Worm (Caenorhabditis elegans) whole organism, L3 larva: ENCODE results near the gene D1079.1.

Experiments used
- ZK546.5 ChIP-seq: sonication (generic microtip); optimal IDR thresholded peaks from 2 replicates; lab custom pipeline; 2017; ENCODE audit warnings: missing biosample characterization, missing genetic modification characterization
- aly-2 ChIP-seq: fragments of 150-350 bp; optimal IDR thresholded peaks from 2 replicates; lab custom pipeline; 2014; ENCODE audit warnings: missing biosample characterization, missing genetic modification characterization
- ama-1 ChIP-seq: fragments of 150-350 bp; optimal IDR thresholded peaks from 2 replicates; lab custom pipeline; 2018
- ceh-16 ChIP-seq: sonication (generic microtip); optimal IDR thresholded peaks from 2 replicates; lab custom pipeline; 2017; ENCODE audit warnings: missing biosample characterization, missing genetic modification characterization
- ceh-82 ChIP-seq: fragments of 150-350 bp; optimal IDR thresholded peaks from 2 replicates; lab custom pipeline; 2014; ENCODE audit warnings: missing biosample characterization, missing genetic modification characterization
- ceh-9 ChIP-seq: sonication (generic microtip); optimal IDR thresholded peaks from 2 replicates; lab custom pipeline; 2018; ENCODE audit warnings: missing biosample characterization, missing genetic modification characterization
- daf-12 ChIP-seq: fragments of 150-350 bp; optimal IDR thresholded peaks from 2 replicates; lab custom pipeline; 2014; ENCODE audit warnings: missing biosample characterization, missing genetic modification reagents, missing genetic modification characterization
- egl-27 ChIP-seq: sonication (generic microtip); optimal IDR thresholded peaks from 4 replicates; lab custom pipeline; 2017; ENCODE audit warnings: missing biosample characterization, missing genetic modification reagents, missing genetic modification characterization
- egl-5 ChIP-seq: fragments of 150-350 bp; optimal IDR thresholded peaks from 2 replicates; lab custom pipeline; 2017; ENCODE audit warnings: missing biosample characterization, missing genetic modification reagents, missing genetic modification characterization, inconsistent platforms
- elt-1 ChIP-seq: fragments of 150-350 bp; optimal IDR thresholded peaks from 2 replicates; lab custom pipeline; 2014; ENCODE audit warnings: missing biosample characterization, missing genetic modification characterization
- elt-2 ChIP-seq: sonication (generic microtip); optimal IDR thresholded peaks from 2 replicates; lab custom pipeline; 2016; ENCODE audit warnings: missing genetic modification reagents, mild to moderate bottlenecking, missing genetic modification characterization, missing compliant biosample characterization
- fkh-10 ChIP-seq: sonication (generic microtip); optimal IDR thresholded peaks from 2 replicates; lab custom pipeline; 2017; ENCODE audit warnings: missing biosample characterization, missing genetic modification reagents, missing genetic modification characterization
- fkh-2 ChIP-seq: fragments of 150-350 bp; optimal IDR thresholded peaks from 2 replicates; lab custom pipeline; 2014; ENCODE audit warnings: missing biosample characterization, missing genetic modification reagents, missing genetic modification characterization
- fos-1 ChIP-seq: fragments of 150-350 bp; optimal IDR thresholded peaks from 2 replicates; lab custom pipeline; 2014; ENCODE audit warnings: missing biosample characterization, missing genetic modification characterization
- hmg-11 ChIP-seq: sonication (generic microtip); optimal IDR thresholded peaks from 2 replicates; lab custom pipeline; 2016; ENCODE audit warnings: missing genetic modification characterization, missing compliant biosample characterization
- lin-15B ChIP-seq: fragments of 150-350 bp; optimal IDR thresholded peaks from 2 replicates; lab custom pipeline; 2014; ENCODE audit warnings: missing biosample characterization, missing genetic modification characterization
- lin-39 ChIP-seq: fragments of 150-350 bp; optimal IDR thresholded peaks from 2 replicates; lab custom pipeline; 2018; ENCODE audit warnings: missing biosample characterization, missing genetic modification reagents, missing genetic modification characterization
- lsy-12 ChIP-seq: sonication (generic microtip); optimal IDR thresholded peaks from 2 replicates; lab custom pipeline; 2016; ENCODE audit warnings: mild to moderate bottlenecking, missing genetic modification characterization, missing compliant biosample characterization
- mdl-1 ChIP-seq: fragments of 150-350 bp; optimal IDR thresholded peaks from 2 replicates; lab custom pipeline; 2014; ENCODE audit warnings: missing biosample characterization, missing genetic modification characterization
- mml-1 ChIP-seq: fragments of 150-350 bp; sonication (generic microtip); optimal IDR thresholded peaks from 3 replicates; lab custom pipeline; 2014; ENCODE audit warnings: missing biosample characterization, missing genetic modification characterization
- nfya-1 ChIP-seq: sonication (generic microtip); optimal IDR thresholded peaks from 2 replicates; lab custom pipeline; 2017; ENCODE audit warnings: missing genetic modification characterization, mild to moderate bottlenecking, missing compliant biosample characterization, antibody characterized with exemption, moderate library complexity; ENCODE audit not compliant: insufficient read depth
- nhr-11 ChIP-seq: fragments of 150-350 bp; optimal IDR thresholded peaks from 2 replicates; lab custom pipeline; 2014; ENCODE audit warnings: missing biosample characterization, missing genetic modification characterization
- nhr-12 ChIP-seq: fragments of 150-350 bp; optimal IDR thresholded peaks from 2 replicates; lab custom pipeline; 2014; ENCODE audit warnings: missing biosample characterization, missing genetic modification characterization
- nhr-23 ChIP-seq: fragments of 150-350 bp; optimal IDR thresholded peaks from 2 replicates; lab custom pipeline; 2014; ENCODE audit warnings: missing biosample characterization, missing genetic modification reagents, missing genetic modification characterization
- nhr-25 ChIP-seq: sonication (generic microtip); optimal IDR thresholded peaks from 2 replicates; lab custom pipeline; 2017; ENCODE audit warnings: missing biosample characterization, missing genetic modification characterization
- nhr-28 ChIP-seq: fragments of 150-350 bp; optimal IDR thresholded peaks from 2 replicates; lab custom pipeline; 2014; ENCODE audit warnings: missing biosample characterization, missing genetic modification characterization
- nhr-43 ChIP-seq: sonication (generic microtip); optimal IDR thresholded peaks from 2 replicates; lab custom pipeline; 2016; ENCODE audit warnings: mild to moderate bottlenecking, missing genetic modification characterization, missing compliant biosample characterization; ENCODE audit not compliant: poor library complexity, severe bottlenecking
- nhr-76 ChIP-seq: fragments of 150-350 bp; sonication (generic microtip); optimal IDR thresholded peaks from 5 replicates; lab custom pipeline; 2014; ENCODE audit warnings: missing biosample characterization, missing genetic modification characterization
- nhr-77 ChIP-seq: fragments of 150-350 bp; optimal IDR thresholded peaks from 2 replicates; lab custom pipeline; 2014; ENCODE audit warnings: missing biosample characterization, missing genetic modification characterization
- pha-4 ChIP-seq: fragments of 150-350 bp; optimal IDR thresholded peaks from 2 replicates; lab custom pipeline; 2014; ENCODE audit warnings: missing biosample characterization, missing genetic modification reagents, missing genetic modification characterization
- pqm-1 ChIP-seq: fragments of 150-350 bp; optimal IDR thresholded peaks from 2 replicates; lab custom pipeline; 2017; ENCODE audit warnings: missing biosample characterization, missing genetic modification characterization, inconsistent platforms
- sea-2 ChIP-seq: fragments of 150-350 bp; sonication (generic microtip); optimal IDR thresholded peaks from 4 replicates; lab custom pipeline; 2014; ENCODE audit warnings: missing biosample characterization, missing genetic modification reagents, missing genetic modification characterization
- skn-1 ChIP-seq: fragments of 150-350 bp; optimal IDR thresholded peaks from 2 replicates; lab custom pipeline; 2014; ENCODE audit warnings: missing biosample characterization, missing genetic modification characterization
- tbx-2 ChIP-seq: sonication (generic microtip); optimal IDR thresholded peaks from 2 replicates; lab custom pipeline; 2016; ENCODE audit warnings: mild to moderate bottlenecking, missing genetic modification characterization, missing compliant biosample characterization
- unc-62 ChIP-seq: fragments of 150-350 bp; sonication (generic microtip); optimal IDR thresholded peaks from 4 replicates; lab custom pipeline; 2014; ENCODE audit warnings: missing biosample characterization, missing genetic modification reagents, missing genetic modification characterization
- ztf-11 ChIP-seq: fragments of 150-350 bp; optimal IDR thresholded peaks from 2 replicates; lab custom pipeline; 2014; ENCODE audit warnings: missing biosample characterization, missing genetic modification characterization
- ztf-4 ChIP-seq: fragments of 150-350 bp; optimal IDR thresholded peaks from 2 replicates; lab custom pipeline; 2014; ENCODE audit warnings: missing biosample characterization, missing genetic modification characterization

Gene D1079.1

ce11 chrX:4426496-4426895, 23.5 kb downstream of the D1079.1 start:
- no peak for TF ChIP-seq nhr-28 (tag; lab: Kevin White, UChicago)
- no peak for TF ChIP-seq pqm-1 (tag; lab: Kevin White, UChicago)
- TF ChIP-seq mdl-1: no peak
- TF ChIP-seq daf-12 (tag; lab: Kevin White, UChicago): no peak
- no peak for TF ChIP-seq ceh-16
- TF ChIP-seq lin-15B (tag; lab: Kevin White, UChicago): no peak
- TF ChIP-seq pha-4: no peak
- TF ChIP-seq nhr-43 (tag; lab: Kevin White, UChicago): no peak
- no peak for TF ChIP-seq fos-1 (tag; lab: Kevin White, UChicago)
- no peak for TF ChIP-seq nfya-1
- no peak for TF ChIP-seq ceh-9 (tag; lab: Kevin White, UChicago)
- no peak for TF ChIP-seq aly-2 (tag; lab: Kevin White, UChicago)
- no peak for TF ChIP-seq ZK546.5
- TF ChIP-seq skn-1: no peak
- no peak for TF ChIP-seq egl-27

- TF ChIP-seq nhr-76 (tag; lab: Kevin White, UChicago): no peak
- no peak for TF ChIP-seq nfya-1
- no peak for TF ChIP-seq ama-1 (lab: Kevin White, UChicago)
- TF ChIP-seq lin-39 (tag; lab: Kevin White, UChicago): no peak
- no peak for TF ChIP-seq fkh-2 (tag; lab: Kevin White, UChicago)
- TF ChIP-seq egl-5 (tag; lab: Kevin White, UChicago): no peak
- TF ChIP-seq ceh-9 (tag; lab: Kevin White, UChicago): no peak
- TF ChIP-seq egl-27: no peak
- TF ChIP-seq nhr-25 (tag; lab: Kevin White, UChicago): no peak
- no peak for TF ChIP-seq mdl-1
- no peak for TF ChIP-seq ztf-4 (tag; lab: Kevin White, UChicago)
Observed at ce11 chrX:4427387-4427786, 24.4 kb downstream of the D1079.1 start.

- no peak for TF ChIP-seq ZK546.5
- TF ChIP-seq aly-2 (tag; lab: Kevin White, UChicago): no peak
- no peak for TF ChIP-seq ztf-11 (tag; lab: Kevin White, UChicago)
- TF ChIP-seq fkh-2 (tag; lab: Kevin White, UChicago): no peak
- no peak for TF ChIP-seq nhr-11 (tag; lab: Kevin White, UChicago)
- TF ChIP-seq unc-62 (GFP tag; lab: Kevin White, UChicago): no peak
- TF ChIP-seq nhr-77 (tag; lab: Kevin White, UChicago): no peak
- TF ChIP-seq ceh-9 (tag; lab: Kevin White, UChicago): no peak
- TF ChIP-seq lsy-12: no peak
- TF ChIP-seq elt-1: no peak
- TF ChIP-seq nhr-23 (tag; lab: Kevin White, UChicago): no peak
- no peak for TF ChIP-seq fos-1 (tag; lab: Kevin White, UChicago)
- no peak for TF ChIP-seq lin-15B (tag; lab: Kevin White, UChicago)
- TF ChIP-seq nhr-76 (tag; lab: Kevin White, UChicago): no peak
- no peak for TF ChIP-seq fkh-10
- no peak for TF ChIP-seq elt-2
- no peak for TF ChIP-seq egl-5 (tag; lab: Kevin White, UChicago)
Observed at ce11 chrX:4429364-4429763, 26.4 kb downstream of the D1079.1 start.

- TF ChIP-seq nhr-28 (tag; lab: Kevin White, UChicago): no peak
- peak; percentile 24 for TF ChIP-seq nfya-1
- no peak for TF ChIP-seq ama-1 (lab: Kevin White, UChicago)
- TF ChIP-seq mml-1 (tag; lab: Kevin White, UChicago): no peak
- peak; percentile 43 for TF ChIP-seq lin-39 (tag; lab: Kevin White, UChicago)
- no peak for TF ChIP-seq ceh-82 (tag; lab: Kevin White, UChicago)
- TF ChIP-seq tbx-2 (tag; lab: Kevin White, UChicago): no peak
- no peak for TF ChIP-seq ZK546.5
- TF ChIP-seq fkh-10: peak; percentile 57
- no peak for TF ChIP-seq sea-2 (GFP tag; lab: Kevin White, UChicago)
- TF ChIP-seq pha-4: no peak
- no peak for TF ChIP-seq hmg-11 (tag; lab: Kevin White, UChicago)
- no peak for TF ChIP-seq lsy-12
- no peak for TF ChIP-seq ceh-9 (tag; lab: Kevin White, UChicago)
- TF ChIP-seq nhr-12 (tag; lab: Kevin White, UChicago): no peak
- no peak for TF ChIP-seq aly-2 (tag; lab: Kevin White, UChicago)
Observed at ce11 chrX:4434577-4434976, 31.6 kb downstream of the D1079.1 start.
